Worm (Caenorhabditis elegans): ENCODE measurements around the gene cdh-5.

DNA sequence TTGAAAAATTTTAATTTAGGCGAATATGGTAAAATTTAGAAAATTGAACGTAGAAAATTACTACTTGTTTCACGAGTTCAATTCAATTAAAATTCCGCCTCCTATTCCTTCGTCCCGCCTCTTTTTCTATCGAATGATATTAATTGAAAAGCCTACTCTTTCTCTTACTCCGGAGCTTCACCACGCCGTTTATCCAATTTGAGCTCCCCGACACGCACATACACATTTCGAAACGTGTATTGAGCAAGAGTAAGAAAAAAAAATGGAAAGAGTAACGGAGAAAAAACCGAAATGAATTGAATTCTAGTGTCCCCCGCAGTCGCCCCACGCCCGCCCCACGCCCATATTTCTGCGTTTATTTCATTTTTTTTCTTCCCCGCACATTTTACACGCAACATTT lies 42.4 kb upstream of the cdh-5 start:
- TF ChIP-seq flt-1 (GFP tag; IDR thresholded peaks at IDR 0.05) (no peak), tab-1 (GFP tag; IDR thresholded peaks at IDR 0.05) (no peak), ref-1 (GFP tag; conservative IDR thresholded peaks at IDR 0.05) (no peak), T22C8.4 (GFP tag; IDR thresholded peaks at IDR 0.05) (no peak), med-1 (GFP tag; optimal IDR thresholded peaks at IDR 0.05; ENCODE audit: insufficient read depth) (no peak), ztf-23 (GFP tag; IDR thresholded peaks at IDR 0.05) (no peak)

All from whole organism, midembryonic.